Worm (Caenorhabditis elegans) whole organism, L2 larva: ENCODE measurements around the gene dph-7.

ENCODE experiments used
- C34F6.9 ChIP-seq: fragments of 150-350 bp; optimal IDR thresholded peaks from 2 replicates; lab custom pipeline; 2014; ENCODE audit warnings: missing biosample characterization, missing genetic modification characterization
- F13H6.1 ChIP-seq: sonication (generic microtip); optimal IDR thresholded peaks from 2 replicates; lab custom pipeline; 2016; ENCODE audit warnings: missing genetic modification characterization, missing compliant biosample characterization
- R02D3.7 ChIP-seq: fragments of 150-350 bp; optimal IDR thresholded peaks from 2 replicates; lab custom pipeline; 2014; ENCODE audit warnings: missing biosample characterization, missing genetic modification characterization
- Y55F3AM.14 ChIP-seq: fragments of 200-800 bp; sonication (Bioruptor generic); optimal IDR thresholded peaks from 2 replicates; lab custom pipeline; 2018; ENCODE audit warnings: mild to moderate bottlenecking, missing genetic modification characterization, missing compliant biosample characterization
- ZK546.5 ChIP-seq: sonication (generic microtip); optimal IDR thresholded peaks from 2 replicates; lab custom pipeline; 2017; ENCODE audit warnings: missing biosample characterization, missing genetic modification characterization
- alr-1 ChIP-seq: fragments of 150-350 bp; optimal IDR thresholded peaks from 2 replicates; lab custom pipeline; 2014; ENCODE audit warnings: missing biosample characterization, missing genetic modification characterization
- aly-2 ChIP-seq: fragments of 150-350 bp; optimal IDR thresholded peaks from 2 replicates; lab custom pipeline; 2014; ENCODE audit warnings: missing biosample characterization, missing genetic modification characterization
- ama-1 ChIP-seq: fragments of 150-350 bp; optimal IDR thresholded peaks from 2 replicates; lab custom pipeline; 2018; ENCODE audit warnings: inconsistent platforms
- blmp-1 ChIP-seq: sonication (generic microtip); optimal IDR thresholded peaks from 2 replicates; lab custom pipeline; 2017; ENCODE audit warnings: missing genetic modification characterization, mild to moderate bottlenecking, missing compliant biosample characterization, antibody characterized with exemption, moderate library complexity; ENCODE audit not compliant: insufficient read depth
- ceh-16 ChIP-seq: fragments of 150-350 bp; optimal IDR thresholded peaks from 2 replicates; lab custom pipeline; 2014; ENCODE audit warnings: missing biosample characterization, missing genetic modification characterization
- ceh-82 ChIP-seq: fragments of 150-350 bp; optimal IDR thresholded peaks from 2 replicates; lab custom pipeline; 2014; ENCODE audit warnings: missing biosample characterization, missing genetic modification characterization
- crh-2 ChIP-seq: sonication (generic microtip); optimal IDR thresholded peaks from 2 replicates; lab custom pipeline; 2017; ENCODE audit warnings: missing biosample characterization, missing genetic modification characterization
- dmd-4 ChIP-seq: sonication (generic microtip); optimal IDR thresholded peaks from 2 replicates; lab custom pipeline; 2017; ENCODE audit warnings: missing biosample characterization, missing genetic modification characterization
- egl-27 ChIP-seq: sonication (generic microtip); optimal IDR thresholded peaks from 3 replicates; lab custom pipeline; 2017; ENCODE audit warnings: missing biosample characterization, missing genetic modification reagents, missing genetic modification characterization
- elt-1 ChIP-seq: fragments of 150-350 bp; optimal IDR thresholded peaks from 2 replicates; lab custom pipeline; 2014; ENCODE audit warnings: missing biosample characterization, missing genetic modification characterization
- elt-3 ChIP-seq: sonication (generic microtip); optimal IDR thresholded peaks from 2 replicates; lab custom pipeline; 2017; ENCODE audit warnings: missing biosample characterization, missing genetic modification characterization
- fos-1 ChIP-seq: fragments of 150-350 bp; optimal IDR thresholded peaks from 2 replicates; lab custom pipeline; 2014; ENCODE audit warnings: missing biosample characterization, missing genetic modification characterization
- gmeb-1 ChIP-seq: fragments of 150-350 bp; optimal IDR thresholded peaks from 2 replicates; lab custom pipeline; 2014; ENCODE audit warnings: missing biosample characterization, missing genetic modification characterization
- lin-11 ChIP-seq: fragments of 150-350 bp; sonication (generic microtip); optimal IDR thresholded peaks from 2 replicates; lab custom pipeline; 2014; ENCODE audit warnings: missing biosample characterization, missing genetic modification characterization, inconsistent platforms, mixed read lengths
- lin-13 ChIP-seq: fragments of 150-350 bp; optimal IDR thresholded peaks from 2 replicates; lab custom pipeline; 2014; ENCODE audit warnings: missing biosample characterization, missing genetic modification reagents, missing genetic modification characterization
- lin-39 ChIP-seq: fragments of 150-350 bp; optimal IDR thresholded peaks from 2 replicates; lab custom pipeline; 2014; ENCODE audit warnings: missing biosample characterization, missing genetic modification reagents, missing genetic modification characterization
- lsy-2 ChIP-seq, 2 experiments: fragments of 150-350 bp in 1 of 2; sonication (generic microtip) in 1 of 2; optimal IDR thresholded peaks; 2 replicates each; lab custom pipeline; 2014 to 2017; ENCODE audit warnings: missing biosample characterization in 2 of 2, missing genetic modification characterization in 2 of 2
- mab-5 ChIP-seq: fragments of 150-350 bp; optimal IDR thresholded peaks from 2 replicates; lab custom pipeline; 2014; ENCODE audit warnings: missing biosample characterization, missing genetic modification characterization
- mbf-1 ChIP-seq: sonication (generic microtip); optimal IDR thresholded peaks from 2 replicates; lab custom pipeline; 2017; ENCODE audit warnings: missing biosample characterization, missing genetic modification characterization
- mdl-1 ChIP-seq, 2 experiments: fragments of 150-350 bp in 1 of 2; sonication (generic microtip) in 1 of 2; optimal IDR thresholded peaks; 2 replicates each; lab custom pipeline; 2017; ENCODE audit warnings: missing biosample characterization in 2 of 2, missing genetic modification characterization in 2 of 2
- nhr-10 ChIP-seq: sonication (generic microtip); optimal IDR thresholded peaks from 2 replicates; lab custom pipeline; 2017; ENCODE audit warnings: missing biosample characterization, missing genetic modification characterization
- nhr-11 ChIP-seq: fragments of 150-350 bp; optimal IDR thresholded peaks from 2 replicates; lab custom pipeline; 2014; ENCODE audit warnings: missing biosample characterization, missing genetic modification characterization
- nhr-12 ChIP-seq: fragments of 150-350 bp; optimal IDR thresholded peaks from 2 replicates; lab custom pipeline; 2014; ENCODE audit warnings: missing biosample characterization, missing genetic modification characterization
- nhr-129 ChIP-seq: fragments of 150-350 bp; optimal IDR thresholded peaks from 2 replicates; lab custom pipeline; 2014; ENCODE audit warnings: missing biosample characterization, missing genetic modification characterization
- nhr-21 ChIP-seq: fragments of 150-350 bp; optimal IDR thresholded peaks from 2 replicates; lab custom pipeline; 2014; ENCODE audit warnings: missing biosample characterization, missing genetic modification characterization
- nhr-23 ChIP-seq: fragments of 150-350 bp; optimal IDR thresholded peaks from 2 replicates; lab custom pipeline; 2014; ENCODE audit warnings: missing biosample characterization, missing genetic modification reagents, missing genetic modification characterization
- nhr-237 ChIP-seq: fragments of 150-350 bp; optimal IDR thresholded peaks from 2 replicates; lab custom pipeline; 2014; ENCODE audit warnings: missing biosample characterization, missing genetic modification characterization
- nhr-25 ChIP-seq: fragments of 150-350 bp; sonication (generic microtip); optimal IDR thresholded peaks from 3 replicates; lab custom pipeline; 2014; ENCODE audit warnings: missing biosample characterization, missing genetic modification characterization
- nhr-6 ChIP-seq: fragments of 150-350 bp; optimal IDR thresholded peaks from 2 replicates; lab custom pipeline; 2014; ENCODE audit warnings: missing biosample characterization, missing genetic modification characterization
- nhr-77 ChIP-seq: fragments of 150-350 bp; optimal IDR thresholded peaks from 2 replicates; lab custom pipeline; 2014; ENCODE audit warnings: missing biosample characterization, missing genetic modification characterization
- peb-1 ChIP-seq: fragments of 150-350 bp; optimal IDR thresholded peaks from 2 replicates; lab custom pipeline; 2014; ENCODE audit warnings: missing biosample characterization, missing genetic modification characterization
- sem-4 ChIP-seq: fragments of 150-350 bp; optimal IDR thresholded peaks from 2 replicates; lab custom pipeline; 2014; ENCODE audit warnings: missing biosample characterization, missing genetic modification reagents, missing genetic modification characterization
- skn-1 ChIP-seq: sonication (generic microtip); optimal IDR thresholded peaks from 2 replicates; lab custom pipeline; 2017; ENCODE audit warnings: missing biosample characterization, missing genetic modification characterization
- sma-3 ChIP-seq: sonication (generic microtip); optimal IDR thresholded peaks from 2 replicates; lab custom pipeline; 2016; ENCODE audit warnings: missing genetic modification reagents, missing genetic modification characterization, missing compliant biosample characterization
- sma-9 ChIP-seq, 2 experiments: fragments of 150-350 bp in 1 of 2; sonication (generic microtip) in 1 of 2; optimal IDR thresholded peaks; 2 replicates each; lab custom pipeline; 2014 to 2016; ENCODE audit warnings: missing genetic modification characterization in 2 of 2, mild to moderate bottlenecking in 1 of 2, missing biosample characterization in 1 of 2, missing compliant biosample characterization in 1 of 2, missing genetic modification reagents in 1 of 2, moderate library complexity in 1 of 2
- snpc-4 ChIP-seq: fragments of 150-350 bp; optimal IDR thresholded peaks from 2 replicates; lab custom pipeline; 2014; ENCODE audit warnings: missing biosample characterization, missing genetic modification characterization
- unc-39 ChIP-seq: fragments of 150-350 bp; optimal IDR thresholded peaks from 2 replicates; lab custom pipeline; 2014; ENCODE audit warnings: missing biosample characterization, missing genetic modification characterization
- unc-55 ChIP-seq: fragments of 150-350 bp; sonication (generic microtip); optimal IDR thresholded peaks from 3 replicates; lab custom pipeline; 2014; ENCODE audit warnings: missing biosample characterization, missing genetic modification reagents, missing genetic modification characterization
- unc-62 ChIP-seq: fragments of 150-350 bp; optimal IDR thresholded peaks from 2 replicates; lab custom pipeline; 2014; ENCODE audit warnings: missing biosample characterization, missing genetic modification reagents, missing genetic modification characterization
- zag-1 ChIP-seq: fragments of 150-350 bp; optimal IDR thresholded peaks from 2 replicates; lab custom pipeline; 2014; ENCODE audit warnings: missing biosample characterization, missing genetic modification characterization
- ztf-1 ChIP-seq: fragments of 200-800 bp; sonication (Bioruptor generic); conservative IDR thresholded peaks from 2 replicates; pipeline ENCODE4 v1.3.6; 2022; ENCODE audit warnings: missing genetic modification characterization, missing compliant biosample characterization
- ztf-11 ChIP-seq: sonication (generic microtip); optimal IDR thresholded peaks from 2 replicates; lab custom pipeline; 2017; ENCODE audit warnings: missing biosample characterization, missing genetic modification characterization
- ztf-4 ChIP-seq: fragments of 150-350 bp; optimal IDR thresholded peaks from 2 replicates; lab custom pipeline; 2014; ENCODE audit warnings: missing biosample characterization, missing genetic modification characterization

dph-7 gene

ce11 chrIII:13350964-13351363, 36.0 kb downstream of the dph-7 start:
- TF ChIP-seq blmp-1 (tag; lab: Kevin White, UChicago), result no peak
- peak in 1 of 2 experiments; percentile 47 for TF ChIP-seq lsy-2 (tag; optimal IDR thresholded peaks at IDR 0.05; lab: Kevin White, UChicago)
- no peak for TF ChIP-seq nhr-23 (tag; lab: Kevin White, UChicago)
- TF ChIP-seq C34F6.9 (tag; lab: Kevin White, UChicago), result no peak
- TF ChIP-seq mdl-1 (tag; optimal IDR thresholded peaks at IDR 0.05; lab: Kevin White, UChicago), result no peak
- no peak for TF ChIP-seq ztf-4 (tag; lab: Kevin White, UChicago)
- peak; percentile 76 for TF ChIP-seq crh-2 (tag; lab: Kevin White, UChicago)
- peak; percentile 4 for TF ChIP-seq unc-55 (GFP tag; lab: Kevin White, UChicago)

ce11 chrIII:13359256-13359655, 44.3 kb downstream of the dph-7 start, which contains the start of gene F53A2.9:
TSS of gene F53A2.9 (minus strand) at chrIII:13359356.
- TF ChIP-seq C34F6.9 (tag; lab: Kevin White, UChicago) (no peak), nhr-11 (tag; lab: Kevin White, UChicago) (no peak), blmp-1 (tag; lab: Kevin White, UChicago) (no peak), Y55F3AM.14 (GFP tag; lab: Kevin White, UChicago) (no peak), sma-3 (GFP tag; lab: Kevin White, UChicago) (no peak), unc-55 (GFP tag; lab: Kevin White, UChicago) (no peak), nhr-6 (tag; lab: Kevin White, UChicago) (no peak), nhr-77 (tag; lab: Kevin White, UChicago) (no peak), unc-62 (GFP tag; lab: Kevin White, UChicago) (no peak)

- TF ChIP-seq ztf-1 (GFP tag; lab: Robert Waterston, UW) (no peak), blmp-1 (tag; lab: Kevin White, UChicago) (no peak), ceh-16 (tag; lab: Kevin White, UChicago) (no peak), ztf-11 (tag; lab: Kevin White, UChicago) (no peak), elt-1 (tag; lab: Kevin White, UChicago) (no peak), gmeb-1 (tag; lab: Kevin White, UChicago) (no peak), snpc-4 (tag; lab: Kevin White, UChicago) (no peak), mbf-1 (no peak), C34F6.9 (tag; lab: Kevin White, UChicago) (peak; percentile 86), zag-1 (tag; lab: Kevin White, UChicago) (no peak), lsy-2 (tag; optimal IDR thresholded peaks at IDR 0.05; lab: Kevin White, UChicago) (peak in 1 of 2 experiments; percentile 65), egl-27 (tag; lab: Kevin White, UChicago) (no peak), Y55F3AM.14 (GFP tag; lab: Kevin White, UChicago) (no peak), ztf-4 (tag; lab: Kevin White, UChicago) (no peak), nhr-237 (tag; lab: Kevin White, UChicago) (no peak), nhr-129 (tag; lab: Kevin White, UChicago) (peak; percentile 74), ceh-82 (no peak), lin-13 (GFP tag; lab: Kevin White, UChicago) (peak; percentile 16), nhr-77 (tag; lab: Kevin White, UChicago) (no peak), unc-62 (GFP tag; lab: Kevin White, UChicago) (no peak), nhr-10 (tag; lab: Kevin White, UChicago) (no peak), lin-11 (tag; lab: Kevin White, UChicago) (peak; percentile 21), skn-1 (tag; lab: Kevin White, UChicago) (no peak), nhr-11 (tag; lab: Kevin White, UChicago) (no peak), sem-4 (tag; lab: Kevin White, UChicago) (no peak), peb-1 (tag; lab: Kevin White, UChicago) (no peak), unc-39 (tag; lab: Kevin White, UChicago) (no peak), nhr-6 (tag; lab: Kevin White, UChicago) (no peak), lin-39 (tag; lab: Kevin White, UChicago) (no peak), ZK546.5 (no peak), sma-9 (GFP tag; optimal IDR thresholded peaks at IDR 0.05; lab: Kevin White, UChicago) (peak; percentile 37), sma-9 (tag; optimal IDR thresholded peaks at IDR 0.05; lab: Kevin White, UChicago) (no peak), nhr-21 (tag; lab: Kevin White, UChicago) (peak; percentile 32), elt-3 (no peak), dmd-4 (tag; lab: Kevin White, UChicago) (no peak), R02D3.7 (tag; lab: Kevin White, UChicago) (no peak), nhr-23 (tag; lab: Kevin White, UChicago) (no peak), ama-1 (lab: Kevin White, UChicago) (no peak), crh-2 (tag; lab: Kevin White, UChicago) (peak; percentile 25), nhr-12 (no peak), mab-5 (tag; lab: Kevin White, UChicago) (no peak), F13H6.1 (no peak), nhr-25 (tag; lab: Kevin White, UChicago) (peak; percentile 56), sma-3 (GFP tag; lab: Kevin White, UChicago) (no peak), aly-2 (tag; lab: Kevin White, UChicago) (no peak), fos-1 (tag; lab: Kevin White, UChicago) (peak; percentile 99), alr-1 (tag; lab: Kevin White, UChicago) (no peak)
Observed at ce11 chrIII:13359847-13360246, 44.9 kb downstream of the dph-7 start.
